Worm (Caenorhabditis elegans): ENCODE results near the gene col-105.

DNA sequence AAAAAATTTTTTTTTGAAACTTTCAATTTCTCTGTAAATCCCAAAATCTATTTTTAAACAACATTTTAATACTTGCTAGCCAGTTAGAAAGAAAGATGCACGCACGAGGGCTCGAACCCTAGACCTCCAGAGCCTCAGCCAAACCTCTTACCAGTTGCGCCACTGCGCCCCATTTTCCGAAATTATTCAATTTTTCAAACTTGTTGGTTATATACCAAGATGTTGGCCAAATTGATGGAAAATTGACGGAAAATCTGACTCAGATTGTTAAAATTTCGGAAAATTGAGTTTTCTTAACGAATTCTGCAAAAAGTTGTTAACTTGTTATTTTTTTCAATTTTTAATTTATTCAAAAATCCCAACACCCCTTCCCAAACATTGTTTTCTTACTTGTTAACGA is 6.7 kb upstream of the col-105 start:
- TF ChIP-seq mep-1 (tag; optimal IDR thresholded peaks at IDR 0.05) = no peak
- TF ChIP-seq elt-1 (tag; optimal IDR thresholded peaks at IDR 0.05; ENCODE audit: borderline replicate concordance, insufficient read depth) = no peak

Data from whole organism, mixed stage, embryonic.